Worm (Caenorhabditis elegans): Measurements from ENCODE around the gene sna-3.

Gene sna-3

ce11 chrIII:6231880-6232279, 25.9 kb upstream of the sna-3 start:
- TF ChIP-seq tra-4 (tag; optimal IDR thresholded peaks at IDR 0.05) (no peak), hmbx-1 (tag; optimal IDR thresholded peaks at IDR 0.05) (no peak), hmg-4 (GFP tag; optimal IDR thresholded peaks at IDR 0.05) (no peak), pes-1 (GFP tag; IDR thresholded peaks at IDR 0.05) (no peak), aly-1 (tag; optimal IDR thresholded peaks at IDR 0.05) (no peak), sea-1 (GFP tag; conservative IDR thresholded peaks at IDR 0.05) (no peak), flt-1 (GFP tag; IDR thresholded peaks at IDR 0.05) (no peak), tbx-37 (GFP tag; conservative IDR thresholded peaks at IDR 0.05) (no peak)

DNA sequence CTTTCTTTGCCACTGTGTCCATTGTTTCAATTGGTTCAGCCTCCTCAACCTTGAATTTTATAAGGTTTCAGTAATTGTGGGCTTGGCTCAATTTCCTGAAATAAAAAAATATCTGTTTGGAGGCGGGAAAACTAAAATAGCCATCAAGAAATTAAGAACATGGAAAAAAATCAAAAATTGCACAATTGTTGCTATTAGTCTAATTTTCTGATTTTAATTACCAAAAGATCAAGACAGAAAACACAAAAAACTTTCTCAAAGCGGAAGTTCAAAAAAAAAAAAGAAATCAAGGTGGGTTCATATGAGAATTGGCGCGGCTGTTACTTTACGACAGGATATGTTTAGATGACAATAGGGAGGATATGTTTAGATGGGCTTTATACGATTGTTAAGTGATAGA, 24.9 kb upstream of the sna-3 start, which contains the start of gene esyt-2:
Gene esyt-2, minus strand, starts transcription at position 101 of the 400 bp plus-strand sequence.
- TF ChIP-seq tra-4 (tag; optimal IDR thresholded peaks at IDR 0.05) (no peak), flt-1 (GFP tag; IDR thresholded peaks at IDR 0.05) (no peak), hmbx-1 (tag; optimal IDR thresholded peaks at IDR 0.05) (no peak), ama-1 (optimal IDR thresholded peaks at IDR 0.05) (no peak), tbx-37 (GFP tag; conservative IDR thresholded peaks at IDR 0.05) (no peak), ets-7 (tag; optimal IDR thresholded peaks at IDR 0.05) (no peak), F13C5.2 (tag; optimal IDR thresholded peaks at IDR 0.05) (no peak), sea-1 (GFP tag; conservative IDR thresholded peaks at IDR 0.05) (no peak), ceh-13 (GFP tag; optimal IDR thresholded peaks at IDR 0.05) (no peak), scrt-1 (GFP tag; IDR thresholded peaks at IDR 0.05) (no peak), hmg-4 (GFP tag; optimal IDR thresholded peaks at IDR 0.05) (no peak), B0310.2 (tag; optimal IDR thresholded peaks at IDR 0.05) (no peak), hnd-1 (tag; optimal IDR thresholded peaks at IDR 0.05) (no peak), tbx-11 (GFP tag; IDR thresholded peaks at IDR 0.05) (no peak), aly-1 (tag; optimal IDR thresholded peaks at IDR 0.05) (no peak), pes-1 (GFP tag; IDR thresholded peaks at IDR 0.05) (no peak)

DNA sequence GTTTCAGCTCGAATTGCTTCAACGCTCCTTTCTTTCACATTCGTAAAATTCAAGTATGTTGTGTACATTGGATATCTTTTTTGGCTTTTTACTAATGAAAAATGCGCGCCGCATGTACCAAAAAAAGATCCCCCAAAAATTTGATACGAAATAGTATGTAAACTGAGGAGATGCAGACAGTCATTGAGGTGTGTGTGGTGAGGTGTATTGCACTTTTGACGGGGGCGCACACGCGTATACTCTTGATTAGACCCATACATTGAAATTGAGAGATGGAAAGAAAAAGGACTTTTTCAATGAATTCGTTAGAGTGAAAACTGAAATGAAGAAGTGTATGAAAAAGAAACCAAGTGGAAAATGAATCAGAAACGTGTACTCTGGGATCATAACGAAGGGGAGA, 15.4 kb upstream of the sna-3 start:
- no peak for TF ChIP-seq sea-1 (GFP tag; conservative IDR thresholded peaks at IDR 0.05)
- no peak for TF ChIP-seq ceh-13 (GFP tag; optimal IDR thresholded peaks at IDR 0.05)
- TF ChIP-seq tbx-11 (GFP tag; IDR thresholded peaks at IDR 0.05), result no peak
- TF ChIP-seq ceh-36 (tag; optimal IDR thresholded peaks at IDR 0.05), result no peak
- no peak for TF ChIP-seq pes-1 (GFP tag; IDR thresholded peaks at IDR 0.05)
- TF ChIP-seq ets-7 (tag; optimal IDR thresholded peaks at IDR 0.05), result no peak
- TF ChIP-seq ama-1 (optimal IDR thresholded peaks at IDR 0.05), result no peak
- TF ChIP-seq hmg-4 (GFP tag; optimal IDR thresholded peaks at IDR 0.05), result no peak
- no peak for TF ChIP-seq hnd-1 (tag; optimal IDR thresholded peaks at IDR 0.05)

ce11 chrIII:6216833-6217466, 10.9 kb upstream of the sna-3 start, which contains the start of gene hot-4:
Gene hot-4, plus strand, starts transcription at chrIII:6217416.
- TF ChIP-seq ets-7 (tag; optimal IDR thresholded peaks at IDR 0.05), result no peak
- no peak for TF ChIP-seq tra-4 (tag; optimal IDR thresholded peaks at IDR 0.05)
- TF ChIP-seq F13C5.2 (tag; optimal IDR thresholded peaks at IDR 0.05), result no peak
- no peak for TF ChIP-seq hmg-4 (GFP tag; optimal IDR thresholded peaks at IDR 0.05)
- TF ChIP-seq hmbx-1 (tag; optimal IDR thresholded peaks at IDR 0.05), result no peak
- no peak for TF ChIP-seq pes-1 (GFP tag; IDR thresholded peaks at IDR 0.05)
- TF ChIP-seq scrt-1 (GFP tag; IDR thresholded peaks at IDR 0.05), result no peak
- TF ChIP-seq hnd-1 (tag; optimal IDR thresholded peaks at IDR 0.05), result no peak
- TF ChIP-seq B0310.2 (tag; optimal IDR thresholded peaks at IDR 0.05), result no peak
- TF ChIP-seq aly-1 (tag; optimal IDR thresholded peaks at IDR 0.05), result no peak
- no peak for TF ChIP-seq flt-1 (GFP tag; IDR thresholded peaks at IDR 0.05)

- TF ChIP-seq flt-1 (GFP tag; IDR thresholded peaks at IDR 0.05) (no peak), hmg-4 (GFP tag; optimal IDR thresholded peaks at IDR 0.05) (no peak), tbx-37 (GFP tag; conservative IDR thresholded peaks at IDR 0.05) (no peak), tbx-11 (GFP tag; IDR thresholded peaks at IDR 0.05) (no peak), aly-1 (tag; optimal IDR thresholded peaks at IDR 0.05) (no peak), ets-7 (tag; optimal IDR thresholded peaks at IDR 0.05) (no peak), sea-1 (GFP tag; conservative IDR thresholded peaks at IDR 0.05) (no peak), hnd-1 (tag; optimal IDR thresholded peaks at IDR 0.05) (no peak), pes-1 (GFP tag; IDR thresholded peaks at IDR 0.05) (no peak), B0310.2 (tag; optimal IDR thresholded peaks at IDR 0.05) (no peak), tra-4 (tag; optimal IDR thresholded peaks at IDR 0.05) (no peak), F13C5.2 (tag; optimal IDR thresholded peaks at IDR 0.05) (no peak), scrt-1 (GFP tag; IDR thresholded peaks at IDR 0.05) (no peak), ama-1 (optimal IDR thresholded peaks at IDR 0.05) (no peak), ceh-36 (tag; optimal IDR thresholded peaks at IDR 0.05) (no peak), hmbx-1 (tag; optimal IDR thresholded peaks at IDR 0.05) (no peak), ceh-13 (GFP tag; optimal IDR thresholded peaks at IDR 0.05) (no peak)
Measured at ce11 chrIII:6215943-6216342, 9.9 kb upstream of the sna-3 start.

- no peak for TF ChIP-seq tra-4 (tag; optimal IDR thresholded peaks at IDR 0.05)
- TF ChIP-seq hnd-1 (tag; optimal IDR thresholded peaks at IDR 0.05), result no peak
- TF ChIP-seq ceh-13 (GFP tag; optimal IDR thresholded peaks at IDR 0.05), result no peak
- TF ChIP-seq pes-1 (GFP tag; IDR thresholded peaks at IDR 0.05), result no peak
- TF ChIP-seq sea-1 (GFP tag; conservative IDR thresholded peaks at IDR 0.05), result no peak
- TF ChIP-seq F13C5.2 (tag; optimal IDR thresholded peaks at IDR 0.05), result no peak
- no peak for TF ChIP-seq tbx-37 (GFP tag; conservative IDR thresholded peaks at IDR 0.05)
- TF ChIP-seq ceh-36 (tag; optimal IDR thresholded peaks at IDR 0.05), result no peak
- no peak for TF ChIP-seq tbx-11 (GFP tag; IDR thresholded peaks at IDR 0.05)
- TF ChIP-seq B0310.2 (tag; optimal IDR thresholded peaks at IDR 0.05), result no peak
- TF ChIP-seq hmbx-1 (tag; optimal IDR thresholded peaks at IDR 0.05), result no peak
- TF ChIP-seq ets-7 (tag; optimal IDR thresholded peaks at IDR 0.05), result no peak
- TF ChIP-seq flt-1 (GFP tag; IDR thresholded peaks at IDR 0.05), result no peak
- no peak for TF ChIP-seq ama-1 (optimal IDR thresholded peaks at IDR 0.05)
- TF ChIP-seq aly-1 (tag; optimal IDR thresholded peaks at IDR 0.05), result no peak
- TF ChIP-seq scrt-1 (GFP tag; IDR thresholded peaks at IDR 0.05), result no peak
- TF ChIP-seq hmg-4 (GFP tag; optimal IDR thresholded peaks at IDR 0.05), result no peak
Measured at ce11 chrIII:6215476-6215875, 9.5 kb upstream of the sna-3 start, which contains the start of gene C23G10.11. Gene C23G10.11, minus strand, starts transcription at chrIII:6215576.

- TF ChIP-seq sea-1 (GFP tag; conservative IDR thresholded peaks at IDR 0.05) (no peak), tbx-11 (GFP tag; IDR thresholded peaks at IDR 0.05) (no peak), tra-4 (tag; optimal IDR thresholded peaks at IDR 0.05) (no peak), ama-1 (optimal IDR thresholded peaks at IDR 0.05) (no peak), ceh-13 (GFP tag; optimal IDR thresholded peaks at IDR 0.05) (no peak), flt-1 (GFP tag; IDR thresholded peaks at IDR 0.05) (no peak), aly-1 (tag; optimal IDR thresholded peaks at IDR 0.05) (no peak), F13C5.2 (tag; optimal IDR thresholded peaks at IDR 0.05) (no peak), tbx-37 (GFP tag; conservative IDR thresholded peaks at IDR 0.05) (no peak), ets-7 (tag; optimal IDR thresholded peaks at IDR 0.05) (no peak), pes-1 (GFP tag; IDR thresholded peaks at IDR 0.05) (no peak), scrt-1 (GFP tag; IDR thresholded peaks at IDR 0.05) (no peak), hmbx-1 (tag; optimal IDR thresholded peaks at IDR 0.05) (no peak), hmg-4 (GFP tag; optimal IDR thresholded peaks at IDR 0.05) (no peak), hnd-1 (tag; optimal IDR thresholded peaks at IDR 0.05) (no peak), ceh-36 (tag; optimal IDR thresholded peaks at IDR 0.05) (no peak), B0310.2 (tag; optimal IDR thresholded peaks at IDR 0.05) (no peak)
Measured at ce11 chrIII:6213915-6214314, 7.9 kb upstream of the sna-3 start, which contains the start of gene C23G10.10. Gene C23G10.10, minus strand, starts transcription at chrIII:6214015.
